Fruit fly (Drosophila melanogaster): ENCODE measurements around the gene Apc.

DNA sequence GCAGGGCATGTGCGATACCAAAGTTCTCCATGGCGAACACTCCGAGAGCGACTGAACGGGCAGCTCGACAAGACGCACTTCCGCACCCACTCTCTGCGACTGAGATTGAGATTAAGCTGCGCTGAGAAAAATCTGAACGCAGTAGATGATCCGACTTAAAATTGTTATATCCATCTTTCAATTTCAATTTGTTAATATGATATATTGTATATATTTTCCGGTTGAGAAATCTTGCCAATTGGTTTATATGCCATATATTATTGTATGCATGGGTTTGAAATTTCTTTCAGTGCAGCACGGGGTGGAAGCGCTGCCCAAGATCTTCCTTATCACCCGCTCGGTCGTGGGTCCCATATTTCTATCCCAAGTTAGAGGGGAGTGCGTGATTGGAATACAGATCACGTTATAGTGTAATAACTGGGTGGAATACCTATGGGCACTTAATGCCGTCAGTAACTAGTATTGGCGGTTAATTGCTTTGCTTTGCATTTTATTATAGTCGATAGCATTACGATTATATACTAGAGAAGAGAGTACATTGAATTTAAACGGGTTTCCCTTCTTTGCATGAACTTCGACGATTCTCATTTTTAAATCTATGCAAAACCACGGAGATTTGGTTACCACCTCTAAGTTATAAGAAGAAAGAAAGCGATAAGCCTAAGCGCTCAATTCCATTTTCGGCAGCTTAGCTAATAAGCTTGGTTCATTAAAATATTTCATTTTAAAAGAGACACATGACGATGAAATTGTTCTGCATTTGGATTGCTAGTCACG, 35.7 kb upstream of the Apc start, which contains the start of the genes Nepl19 and Nepl20:
- TF ChIP-seq CG8478 (optimal IDR thresholded peaks at IDR 0.05) (no peak), CTCF (optimal IDR thresholded peaks at IDR 0.05) (no peak)
